Worm (Caenorhabditis elegans): ENCODE measurements around the gene F11A5.9.

- no peak for TF ChIP-seq nhr-237 (tag; optimal IDR thresholded peaks at IDR 0.05)
- no peak for TF ChIP-seq ama-1 (optimal IDR thresholded peaks at IDR 0.05)
- TF ChIP-seq nfya-1 (tag; optimal IDR thresholded peaks at IDR 0.05; ENCODE audit: insufficient read depth): no peak
- no peak for TF ChIP-seq jun-1 (tag; optimal IDR thresholded peaks at IDR 0.05)
- TF ChIP-seq unc-62 (GFP tag; optimal IDR thresholded peaks at IDR 0.05): no peak
- TF ChIP-seq egl-27 (tag; optimal IDR thresholded peaks at IDR 0.05): no peak
- no peak for TF ChIP-seq fos-1 (tag; optimal IDR thresholded peaks at IDR 0.05)
- TF ChIP-seq unc-39 (tag; optimal IDR thresholded peaks at IDR 0.05): no peak
- no peak for TF ChIP-seq lin-15B (tag; optimal IDR thresholded peaks at IDR 0.05)
- no peak for TF ChIP-seq fkh-10 (GFP tag; optimal IDR thresholded peaks at IDR 0.05)
- no peak for TF ChIP-seq snpc-4 (tag; optimal IDR thresholded peaks at IDR 0.05)
Measured at ce11 chrV:16253687-16254086, 39.0 kb downstream of the F11A5.9 start, which contains the start of gene gcy-20.
